Fruit fly (Drosophila melanogaster): Measurements from ENCODE around the gene Piezo.

- TF ChIP-seq Jra (GFP tag; optimal IDR thresholded peaks at IDR 0.05) (peak; percentile 90), sv (GFP tag; optimal IDR thresholded peaks at IDR 0.05) (peak; percentile 65), brk (GFP tag; optimal IDR thresholded peaks at IDR 0.05) (peak; percentile 84)
These were observed 48.2 kb downstream of the Piezo start, which contains the start of gene Ssb-c31a for dm6 chr2L:8211070-8211469.
